Fruit fly (Drosophila melanogaster): ENCODE measurements around the gene yata.

yata gene

dm6 chr3R:29772795-29773331 lies 23.8 kb downstream of the yata start (continued):
- peak in 1 of 2 experiments; percentile 40 for TF ChIP-seq bsh (GFP tag; optimal IDR thresholded peaks at IDR 0.05)
- no peak for TF ChIP-seq bcd (GFP tag; optimal IDR thresholded peaks at IDR 0.05)
- peak; percentile 99 for TF ChIP-seq CG1832 (GFP tag; optimal IDR thresholded peaks at IDR 0.05)
- TF ChIP-seq slp2 (GFP tag; optimal IDR thresholded peaks at IDR 0.05): no peak
- TF ChIP-seq CG2712 (tag; optimal IDR thresholded peaks at IDR 0.05): no peak
- peak; percentile 37; the same call in 1 of the 3 replicates for TF ChIP-seq gce (GFP tag; IDR thresholded peaks at IDR 0.05)
- peak; percentile 27 for TF ChIP-seq CG13296 (GFP tag; optimal IDR thresholded peaks at IDR 0.05)
- peak; percentile 80 for TF ChIP-seq lab (GFP tag; optimal IDR thresholded peaks at IDR 0.05)
- no peak for TF ChIP-seq D (optimal IDR thresholded peaks at IDR 0.05)
- peak; percentile 8 for TF ChIP-seq D (GFP tag; optimal IDR thresholded peaks at IDR 0.05)
- TF ChIP-seq CG17802 (tag; optimal IDR thresholded peaks at IDR 0.05): no peak
- TF ChIP-seq Hey (tag; optimal IDR thresholded peaks at IDR 0.05): peak; percentile 51
- peak; percentile 40; the same call in 2 of the 4 replicates for TF ChIP-seq Dll (GFP tag; IDR thresholded peaks at IDR 0.05; ENCODE audit: partially characterized antibody)
- TF ChIP-seq CG10462 (GFP tag; optimal IDR thresholded peaks at IDR 0.05): no peak
- TF ChIP-seq cas (GFP tag; IDR thresholded peaks at IDR 0.05): 0 out of 2 replicates have a peak, but pooled peaks have one; percentile 25
- no peak for TF ChIP-seq CG14860 (GFP tag; IDR thresholded peaks at IDR 0.05; ENCODE audit: partially characterized antibody)
- TF ChIP-seq inv (GFP tag; IDR thresholded peaks at IDR 0.05; ENCODE audit: partially characterized antibody): no peak; the same call in 1 of the 2 replicates
- peak; percentile 76 for TF ChIP-seq psq (GFP tag; optimal IDR thresholded peaks at IDR 0.05)
- TF ChIP-seq CG5180 (GFP tag; optimal IDR thresholded peaks at IDR 0.05): peak; percentile 30
- peak; percentile 83 for TF ChIP-seq CG34422 (GFP tag; IDR thresholded peaks at IDR 0.05)
- TF ChIP-seq pan (optimal IDR thresholded peaks at IDR 0.05): no peak
- TF ChIP-seq pan (GFP tag; optimal IDR thresholded peaks at IDR 0.05 in 1 of 2, IDR thresholded peaks at IDR 0.05 in 1 of 2): peak in 1 of 2 experiments; percentile 45
- peak; percentile 83 for TF ChIP-seq yki (optimal IDR thresholded peaks at IDR 0.05)
- TF ChIP-seq CG17385 (GFP tag; optimal IDR thresholded peaks at IDR 0.05): peak; percentile 23
- TF ChIP-seq NFAT (GFP tag; IDR thresholded peaks at IDR 0.05): peak; percentile 72
- TF ChIP-seq pzg (GFP tag; optimal IDR thresholded peaks at IDR 0.05): peak; percentile 11
- TF ChIP-seq CG32532 (GFP tag; IDR thresholded peaks at IDR 0.05): peak; percentile 59; the same call in 1 of the 2 replicates
- TF ChIP-seq CG15601 (tag; optimal IDR thresholded peaks at IDR 0.05): peak; percentile 16
- peak; percentile 98 for TF ChIP-seq CG3065 (GFP tag; optimal IDR thresholded peaks at IDR 0.05)
- peak; percentile 58 for TF ChIP-seq sug (tag; optimal IDR thresholded peaks at IDR 0.05)
- peak; percentile 23 for TF ChIP-seq CG6254 (GFP tag; optimal IDR thresholded peaks at IDR 0.05)
- TF ChIP-seq nerfin-1 (tag; optimal IDR thresholded peaks at IDR 0.05): peak; percentile 86
- TF ChIP-seq sd (tag; optimal IDR thresholded peaks at IDR 0.05): peak; percentile 94
- peak; percentile 62 for TF ChIP-seq sens-2 (GFP tag; IDR thresholded peaks at IDR 0.05)
- peak; percentile 22 for TF ChIP-seq CG1603 (tag; optimal IDR thresholded peaks at IDR 0.05)
- TF ChIP-seq Hand (GFP tag; optimal IDR thresholded peaks at IDR 0.05): peak; percentile 75
- peak; percentile 16; the same call in 1 of the 2 replicates for TF ChIP-seq Ptx1 (GFP tag; IDR thresholded peaks at IDR 0.05)
- no peak for TF ChIP-seq tin (GFP tag; optimal IDR thresholded peaks at IDR 0.05)
- TF ChIP-seq otp (GFP tag; IDR thresholded peaks at IDR 0.05): 0 out of 3 replicates have a peak, but pooled peaks have one; percentile 67
- peak; percentile 80; the same call in 2 of the 3 replicates for TF ChIP-seq ci (GFP tag; IDR thresholded peaks at IDR 0.05)
- no peak for TF ChIP-seq ranshi (GFP tag; IDR thresholded peaks at IDR 0.05)
- peak; percentile 39 for TF ChIP-seq CG10274 (GFP tag; optimal IDR thresholded peaks at IDR 0.05)
- peak; percentile 99 for TF ChIP-seq crol (GFP tag; IDR thresholded peaks at IDR 0.05)
- peak; percentile 24 for TF ChIP-seq CG10431 (GFP tag; optimal IDR thresholded peaks at IDR 0.05)
- peak; percentile 25 for TF ChIP-seq her (GFP tag; optimal IDR thresholded peaks at IDR 0.05)
- TF ChIP-seq Drgx (GFP tag; IDR thresholded peaks at IDR 0.05): peak; percentile 52
- TF ChIP-seq CG11093 (GFP tag; IDR thresholded peaks at IDR 0.05): no peak
- TF ChIP-seq HLH4C (GFP tag; IDR thresholded peaks at IDR 0.05; ENCODE audit: partially characterized antibody): no peak
- TF ChIP-seq schlank (tag; optimal IDR thresholded peaks at IDR 0.05): peak; percentile 1
- peak; percentile 26 for TF ChIP-seq CG6683 (GFP tag; optimal IDR thresholded peaks at IDR 0.05)

Data from whole organism, embryonic.